Fruit fly (Drosophila melanogaster) whole organism, pupa: Measurements from ENCODE around the gene RabX4.
A peak's percentile ranks its signal among the peaks of the same experiment; 100 is the strongest.

Experiments used
- CG10348 ChIP-seq: fragments of 200-800 bp; sonication (Bioruptor generic); IDR thresholded peaks from 2 replicates; pipeline ENCODE4 v1.3.6; 2022; ENCODE audit warnings: missing biosample characterization, missing genetic modification characterization
- CG12605 ChIP-seq: fragments of 200-800 bp; sonication (Bioruptor generic); IDR thresholded peaks from 2 replicates; pipeline ENCODE4 v1.3.6; 2022; ENCODE audit warnings: missing biosample characterization, missing genetic modification characterization
- CG13204 ChIP-seq: fragments of 200-800 bp; sonication (Bioruptor generic); optimal IDR thresholded peaks from 2 replicates; lab custom pipeline; 2018; ENCODE audit warnings: missing biosample characterization, mild to moderate bottlenecking, missing genetic modification characterization, moderate library complexity
- CG14655 ChIP-seq: fragments of 200-800 bp; sonication (Bioruptor generic); optimal IDR thresholded peaks from 3 replicates; lab custom pipeline; 2017; ENCODE audit warnings: mild to moderate bottlenecking, missing biosample characterization, missing genetic modification reagents, missing genetic modification characterization
- CG15710 ChIP-seq: fragments of 200-800 bp; sonication (Bioruptor generic); optimal IDR thresholded peaks from 2 replicates; lab custom pipeline; 2018; ENCODE audit warnings: missing biosample characterization, mild to moderate bottlenecking, missing genetic modification characterization, moderate library complexity
- CG17806 ChIP-seq: fragments of 200-800 bp; sonication (Bioruptor generic); optimal IDR thresholded peaks from 2 replicates; lab custom pipeline; 2018; ENCODE audit warnings: missing biosample characterization, mild to moderate bottlenecking, missing genetic modification characterization, moderate library complexity
- CG32121 ChIP-seq: fragments of 200-800 bp; sonication (Bioruptor generic); IDR thresholded peaks from 2 replicates; pipeline ENCODE4 v1.3.6; 2022; ENCODE audit warnings: missing biosample characterization, missing genetic modification characterization
- CG34367 ChIP-seq: fragments of 200-800 bp; sonication (Bioruptor generic); optimal IDR thresholded peaks from 2 replicates; lab custom pipeline; 2018; ENCODE audit warnings: missing biosample characterization, mild to moderate bottlenecking, missing genetic modification characterization
- CG4496 ChIP-seq: fragments of 200-800 bp; sonication (Bioruptor generic); IDR thresholded peaks from 3 replicates; pipeline ENCODE4 v1.3.6; 2022; ENCODE audit warnings: missing biosample characterization, missing genetic modification characterization
- CG8159 ChIP-seq: fragments of 200-800 bp; sonication (Bioruptor generic); optimal IDR thresholded peaks from 3 replicates; lab custom pipeline; 2018; ENCODE audit warnings: missing biosample characterization, mild to moderate bottlenecking, missing genetic modification characterization, moderate library complexity
- CG8301 ChIP-seq: fragments of 200-800 bp; sonication (Bioruptor generic); optimal IDR thresholded peaks from 2 replicates; lab custom pipeline; 2018; ENCODE audit warnings: missing biosample characterization, mild to moderate bottlenecking, missing genetic modification characterization
- CG9948 ChIP-seq: fragments of 200-800 bp; sonication (Bioruptor generic); optimal IDR thresholded peaks from 2 replicates; lab custom pipeline; 2018; ENCODE audit warnings: missing biosample characterization, mild to moderate bottlenecking, missing genetic modification characterization, moderate library complexity
- D1 ChIP-seq: fragments of 200-800 bp; sonication (Bioruptor generic); optimal IDR thresholded peaks from 2 replicates; lab custom pipeline; 2018; ENCODE audit warnings: missing biosample characterization, mild to moderate bottlenecking, missing genetic modification characterization, moderate library complexity
- EcR ChIP-seq: fragments of 200-800 bp; sonication (Bioruptor generic); optimal IDR thresholded peaks from 3 replicates; lab custom pipeline; 2019; ENCODE audit warnings: missing biosample characterization, missing genetic modification characterization, mild to moderate bottlenecking, moderate library complexity, missing genetic modification reagents
- Ets98B ChIP-seq: fragments of 200-800 bp; sonication (Bioruptor generic); IDR thresholded peaks from 2 replicates; pipeline ENCODE4 v1.3.6; 2022; ENCODE audit warnings: missing biosample characterization, missing genetic modification characterization
- Pif1A ChIP-seq: fragments of 200-800 bp; sonication (Bioruptor generic); optimal IDR thresholded peaks from 3 replicates; lab custom pipeline; 2016; ENCODE audit warnings: missing biosample characterization, missing genetic modification characterization
- Pif1B ChIP-seq: fragments of 200-800 bp; sonication (Bioruptor generic); optimal IDR thresholded peaks from 3 replicates; lab custom pipeline; 2016; ENCODE audit warnings: missing biosample characterization, missing genetic modification characterization
- Snoo ChIP-seq: fragments of 200-800 bp; sonication (Bioruptor generic); optimal IDR thresholded peaks from 3 replicates; lab custom pipeline; 2017; ENCODE audit warnings: missing biosample characterization, mild to moderate bottlenecking, missing genetic modification characterization, inconsistent platforms
- fd96Ca ChIP-seq: fragments of 200-800 bp; sonication (Bioruptor generic); IDR thresholded peaks from 3 replicates; pipeline ENCODE4 v1.3.6; 2022; ENCODE audit warnings: missing biosample characterization, missing genetic modification characterization
- gl ChIP-seq: fragments of 200-800 bp; sonication (Bioruptor generic); optimal IDR thresholded peaks from 2 replicates; lab custom pipeline; 2018; ENCODE audit warnings: missing biosample characterization, mild to moderate bottlenecking, missing genetic modification characterization
- rn ChIP-seq: fragments of 200-800 bp; sonication (Bioruptor generic); IDR thresholded peaks from 2 replicates; pipeline ENCODE4 v1.3.6; 2022; ENCODE audit warnings: missing biosample characterization, missing genetic modification characterization

RabX4 gene

DNA sequence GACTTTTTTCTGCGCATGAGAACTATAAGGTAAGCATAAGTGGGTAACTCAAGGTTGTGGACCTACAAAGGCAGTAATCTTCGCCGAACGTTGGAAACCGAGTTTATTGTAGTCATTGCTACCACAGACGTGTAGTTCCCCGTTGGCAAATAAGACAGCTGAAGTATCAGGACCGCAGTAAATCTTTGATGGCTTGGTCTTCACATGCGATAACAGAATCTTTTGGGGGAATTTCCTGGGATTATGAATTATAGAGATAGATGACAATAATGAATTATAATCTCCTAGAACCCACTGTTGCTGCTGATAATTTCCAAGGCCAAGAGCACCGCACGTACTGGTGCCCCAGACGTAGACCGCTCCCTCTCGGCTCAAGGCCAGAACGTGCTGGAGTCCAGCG, 5.1 kb downstream of the RabX4 start:
- TF ChIP-seq CG8301 (tag; lab: Kevin White, UChicago) (no peak), CG13204 (GFP tag; lab: Kevin White, UChicago) (no peak), EcR (GFP tag; lab: Kevin White, UChicago) (no peak), Snoo (no peak), CG9948 (tag; lab: Kevin White, UChicago) (no peak), CG4496 (GFP tag; lab: Robert Waterston, UW) (no peak), rn (GFP tag; lab: Robert Waterston, UW) (no peak), CG32121 (GFP tag; lab: Robert Waterston, UW) (no peak), fd96Ca (GFP tag; lab: Robert Waterston, UW) (no peak), CG10348 (GFP tag; lab: Robert Waterston, UW) (no peak), CG8159 (tag; lab: Kevin White, UChicago) (no peak)

DNA sequence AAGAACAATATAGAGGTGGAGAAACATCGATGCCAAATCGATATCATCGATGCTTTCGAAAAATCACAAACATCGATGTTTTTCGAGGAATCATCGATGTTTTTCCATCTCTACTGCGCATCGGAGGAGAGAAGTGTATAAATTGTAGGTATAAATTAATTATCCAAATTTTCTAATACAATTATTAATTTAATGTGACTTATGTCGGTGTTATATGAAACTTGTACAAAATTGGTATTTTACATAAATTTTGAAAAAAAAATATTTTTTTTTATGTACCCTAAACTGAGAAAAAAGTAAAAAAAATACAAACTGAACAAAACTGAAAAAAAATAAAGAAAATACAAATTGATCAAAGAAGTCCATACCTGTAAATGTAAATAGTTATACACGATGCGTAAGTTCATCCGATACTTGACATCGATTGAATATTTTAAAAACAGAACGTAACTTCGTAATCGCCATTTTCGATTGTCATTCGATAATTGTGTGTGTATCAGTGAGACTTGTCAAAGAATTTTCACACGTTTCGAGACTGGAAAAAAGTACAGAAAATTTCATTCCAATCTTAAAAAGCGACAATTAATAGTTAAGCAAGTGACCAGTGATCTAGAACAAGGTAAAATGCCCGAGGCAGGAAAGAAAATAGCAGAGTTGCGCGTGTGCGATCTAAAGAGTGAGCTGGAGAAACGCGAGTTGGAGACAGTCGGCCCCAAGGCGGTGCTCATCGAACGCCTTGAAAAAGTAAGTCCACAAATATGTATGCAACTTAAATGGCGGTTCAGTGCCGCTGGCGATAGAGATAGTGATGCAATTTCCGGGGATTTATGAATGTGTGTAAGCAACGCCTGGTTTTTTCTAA, 11.0 kb downstream of the RabX4 start, which contains the start of the genes CG5808 and Saf-B:
Gene CG5808 (minus strand): TSS at position 15 of the 862 bp plus-strand sequence.
Gene Saf-B (plus strand): TSS at position 472 of the 862 bp plus-strand sequence.
- no peak for TF ChIP-seq CG14655 (GFP tag; lab: Kevin White, UChicago)
- TF ChIP-seq CG32121 (GFP tag; lab: Robert Waterston, UW), result 0 out of 2 replicates have a peak, but pooled peaks have one; percentile 21
- TF ChIP-seq CG17806 (tag; lab: Kevin White, UChicago), result no peak

DNA sequence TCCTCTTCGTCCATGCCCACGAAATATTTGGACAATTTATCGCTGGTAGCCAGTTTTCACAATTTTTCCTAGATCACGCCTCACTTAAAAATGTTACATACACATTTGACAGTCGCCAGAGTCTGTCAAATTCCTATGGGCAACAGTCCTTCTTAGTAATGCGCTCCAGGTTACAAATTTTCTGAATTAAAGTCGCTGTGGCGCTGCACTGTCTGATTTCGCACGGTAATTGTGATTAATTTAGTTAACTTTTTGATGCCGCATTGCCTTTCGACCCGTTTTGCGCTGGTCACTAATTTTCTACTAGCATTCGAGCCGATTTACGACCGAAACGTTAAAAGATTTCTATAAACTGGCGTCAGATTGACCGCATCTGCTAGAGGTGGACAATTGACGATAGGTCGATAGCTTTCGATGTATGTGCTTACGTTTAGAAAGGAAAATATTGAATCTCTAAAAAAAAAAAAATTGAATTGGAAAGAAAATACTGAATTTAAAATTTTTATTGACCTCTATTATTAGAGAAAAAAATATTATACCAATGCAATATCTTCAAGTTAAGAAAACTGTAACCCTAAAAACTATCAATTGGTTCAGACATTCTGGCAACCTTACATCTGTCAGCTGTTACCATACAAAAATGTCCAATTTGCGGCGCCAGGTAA, 14.4 kb downstream of the RabX4 start, which contains the start of the genes lili and CG34150:
Gene lili (minus strand): TSS at position 376 of the 665 bp plus-strand sequence.
Gene CG34150 (plus strand): TSS at position 626 of the 665 bp plus-strand sequence.
- no peak for TF ChIP-seq CG10348 (GFP tag; lab: Robert Waterston, UW)
- no peak for TF ChIP-seq rn (GFP tag; lab: Robert Waterston, UW)
- TF ChIP-seq D1 (tag; lab: Kevin White, UChicago), result no peak
- TF ChIP-seq CG17806 (tag; lab: Kevin White, UChicago), result peak; percentile 39
- peak; percentile 60 for TF ChIP-seq CG15710 (tag; lab: Kevin White, UChicago)
- peak; percentile 22 for TF ChIP-seq EcR (GFP tag; lab: Kevin White, UChicago)
- no peak for TF ChIP-seq CG13204 (GFP tag; lab: Kevin White, UChicago)
- no peak for TF ChIP-seq CG8301 (tag; lab: Kevin White, UChicago)
- TF ChIP-seq Pif1B (GFP tag; lab: Kevin White, UChicago), result no peak
- peak; percentile 38; the same call in 1 of the 2 replicates for TF ChIP-seq Ets98B (GFP tag; lab: Robert Waterston, UW)
- no peak for TF ChIP-seq Pif1A (GFP tag; lab: Kevin White, UChicago)
- TF ChIP-seq CG12605 (GFP tag; lab: Robert Waterston, UW), result peak; percentile 27
- TF ChIP-seq CG4496 (GFP tag; lab: Robert Waterston, UW), result peak; percentile 79
- no peak for TF ChIP-seq fd96Ca (GFP tag; lab: Robert Waterston, UW)
- no peak for TF ChIP-seq CG34367 (tag; lab: Kevin White, UChicago)
- peak; percentile 38 for TF ChIP-seq CG9948 (tag; lab: Kevin White, UChicago)
- TF ChIP-seq CG8159 (tag; lab: Kevin White, UChicago), result no peak
- TF ChIP-seq Snoo, result peak; percentile 31
- TF ChIP-seq gl (tag; lab: Kevin White, UChicago), result no peak
- TF ChIP-seq CG32121 (GFP tag; lab: Robert Waterston, UW), result peak; percentile 28; the same call in 1 of the 2 replicates
- no peak for TF ChIP-seq CG14655 (GFP tag; lab: Kevin White, UChicago)
- TF ChIP-seq, all 21 proteins: peak for 9

DNA sequence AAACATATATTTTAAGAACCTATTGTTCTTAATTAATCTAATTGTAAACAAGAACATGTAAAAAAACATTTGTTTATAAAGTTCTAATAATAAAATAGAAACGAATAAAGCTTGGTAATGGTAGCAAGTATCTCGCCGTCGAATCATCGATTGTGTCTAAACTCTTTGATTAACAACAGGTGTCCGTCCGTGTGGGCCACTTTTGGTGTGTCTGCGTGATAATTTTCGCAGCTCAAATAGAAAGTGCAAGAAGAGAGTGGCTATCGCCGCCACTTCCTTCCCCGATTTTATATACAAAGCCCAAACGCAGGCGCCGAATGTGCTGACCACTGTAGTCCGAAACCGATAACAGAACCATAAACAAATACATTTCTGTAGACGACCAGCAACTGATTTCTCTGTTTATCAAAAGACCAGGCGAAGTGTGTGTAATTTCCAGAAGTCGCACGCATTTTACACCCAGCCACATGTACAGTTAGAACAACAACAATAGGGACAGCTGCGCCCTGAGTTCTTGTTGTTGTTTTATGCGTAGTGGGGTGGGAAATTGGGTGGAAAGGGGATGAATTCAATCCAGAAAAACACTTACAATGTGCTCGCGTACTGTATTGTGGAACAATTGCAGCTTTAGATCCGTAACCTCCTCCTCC, 15.1 kb downstream of the RabX4 start:
- TF ChIP-seq CG12605 (GFP tag; lab: Robert Waterston, UW) (peak; percentile 64), CG14655 (GFP tag; lab: Kevin White, UChicago) (no peak)

DNA sequence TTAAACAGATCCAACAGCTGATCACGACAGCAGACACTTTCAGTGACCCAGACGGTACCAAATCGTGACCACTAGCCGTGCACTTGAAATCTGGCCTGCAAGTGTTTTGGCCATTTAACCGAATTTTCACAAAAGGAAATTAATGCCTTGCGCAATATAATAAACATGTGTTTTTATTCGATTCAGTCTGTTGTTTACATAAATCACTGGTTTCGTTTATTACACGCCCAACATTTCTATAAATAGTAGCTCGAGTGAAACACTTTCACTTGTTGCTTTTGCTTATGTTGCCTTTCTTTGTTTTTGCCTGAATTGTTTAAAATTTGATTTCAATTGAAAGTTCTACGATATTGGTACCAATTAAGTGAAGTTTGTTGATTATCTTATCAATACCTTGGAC, 15.8 kb downstream of the RabX4 start:
- TF ChIP-seq CG9948 (tag; lab: Kevin White, UChicago) (no peak), gl (tag; lab: Kevin White, UChicago) (no peak), EcR (GFP tag; lab: Kevin White, UChicago) (no peak), CG32121 (GFP tag; lab: Robert Waterston, UW) (no peak), CG8301 (tag; lab: Kevin White, UChicago) (no peak), CG34367 (tag; lab: Kevin White, UChicago) (no peak), CG15710 (tag; lab: Kevin White, UChicago) (no peak), CG17806 (tag; lab: Kevin White, UChicago) (no peak), Pif1B (GFP tag; lab: Kevin White, UChicago) (no peak), CG8159 (tag; lab: Kevin White, UChicago) (no peak), CG14655 (GFP tag; lab: Kevin White, UChicago) (no peak), Ets98B (GFP tag; lab: Robert Waterston, UW) (no peak), CG13204 (GFP tag; lab: Kevin White, UChicago) (no peak), rn (GFP tag; lab: Robert Waterston, UW) (no peak), Pif1A (GFP tag; lab: Kevin White, UChicago) (no peak), fd96Ca (GFP tag; lab: Robert Waterston, UW) (no peak), CG12605 (GFP tag; lab: Robert Waterston, UW) (no peak), CG10348 (GFP tag; lab: Robert Waterston, UW) (no peak)
